ENCODE assay signal across 1 fruit fly cellular context in genomic region chr3R:5015168-5015567, dm6.
TF ChIP-seq lines count a peak whose summit lies in the region.

No protein-coding gene starts in this region.

TF ChIP-seq in whole organism, embryonic, 481 proteins besides CTCF, POLR2A, EP300 and RAD21 (continued from another document and continues in another):
- TF ChIP-seq NfI (GFP tag; optimal IDR thresholded peaks at IDR 0.05; lab: Kevin White, UChicago) (peak; percentile 13), en (GFP tag; optimal IDR thresholded peaks at IDR 0.05; lab: Kevin White, UChicago) (no peak), stwl (tag; optimal IDR thresholded peaks at IDR 0.05; lab: Kevin White, UChicago) (no peak), HHEX (GFP tag; optimal IDR thresholded peaks at IDR 0.05; lab: Kevin White, UChicago) (peak; percentile 83), CG8765 (GFP tag; IDR thresholded peaks at IDR 0.05; lab: Robert Waterston, UW) (no peak), CG15269 (tag; optimal IDR thresholded peaks at IDR 0.05; lab: Kevin White, UChicago) (peak; percentile 48), tx (GFP tag; optimal IDR thresholded peaks at IDR 0.05; lab: Kevin White, UChicago) (no peak), crc (GFP tag; optimal IDR thresholded peaks at IDR 0.05; lab: Kevin White, UChicago) (no peak), bsh (GFP tag; optimal IDR thresholded peaks at IDR 0.05; lab: Kevin White, UChicago) (peak in 1 of 2 experiments; percentile 53), Hsf (GFP tag; optimal IDR thresholded peaks at IDR 0.05; lab: Kevin White, UChicago) (no peak), CG31441 (GFP tag; IDR thresholded peaks at IDR 0.05; lab: Robert Waterston, UW) (peak; percentile 31; the same call in 1 of the 2 replicates), inv (GFP tag; IDR thresholded peaks at IDR 0.05; lab: Robert Waterston, UW; ENCODE audit: partially characterized antibody) (no peak), rib (GFP tag; IDR thresholded peaks at IDR 0.05; lab: Robert Waterston, UW) (peak; percentile 62; the same call in 1 of the 2 replicates), CG14710 (tag; optimal IDR thresholded peaks at IDR 0.05; lab: Kevin White, UChicago) (no peak), CG11696 (GFP tag; IDR thresholded peaks at IDR 0.05; lab: Robert Waterston, UW) (no peak), CG10565 (GFP tag; optimal IDR thresholded peaks at IDR 0.05; lab: Kevin White, UChicago) (no peak), CG14441 (GFP tag; IDR thresholded peaks at IDR 0.05; lab: Robert Waterston, UW) (no peak), zen2 (GFP tag; IDR thresholded peaks at IDR 0.05; lab: Robert Waterston, UW; ENCODE audit: partially characterized antibody) (no peak), her (GFP tag; optimal IDR thresholded peaks at IDR 0.05; lab: Kevin White, UChicago) (no peak), H15 (GFP tag; IDR thresholded peaks at IDR 0.05; lab: Robert Waterston, UW) (no peak), trem (tag; optimal IDR thresholded peaks at IDR 0.05; lab: Kevin White, UChicago) (no peak), CG33557 (GFP tag; optimal IDR thresholded peaks at IDR 0.05; lab: Kevin White, UChicago) (no peak), Sin3A (optimal IDR thresholded peaks at IDR 0.05; lab: Kevin White, UChicago) (no peak), lov (optimal IDR thresholded peaks at IDR 0.05; lab: Kevin White, UChicago) (no peak), lov (GFP tag; IDR thresholded peaks at IDR 0.05; lab: Robert Waterston, UW) (no peak), disco-r (GFP tag; optimal IDR thresholded peaks at IDR 0.05; lab: Kevin White, UChicago) (no peak), CG1647 (GFP tag; optimal IDR thresholded peaks at IDR 0.05; lab: Kevin White, UChicago) (no peak), sug (tag; optimal IDR thresholded peaks at IDR 0.05; lab: Kevin White, UChicago) (peak; percentile 10), lola (GFP tag; optimal IDR thresholded peaks at IDR 0.05; lab: Kevin White, UChicago) (no peak), Six4 (GFP tag; optimal IDR thresholded peaks at IDR 0.05; lab: Kevin White, UChicago) (no peak), da (GFP tag; optimal IDR thresholded peaks at IDR 0.05; lab: Kevin White, UChicago) (no peak), caup (GFP tag; optimal IDR thresholded peaks at IDR 0.05; lab: Kevin White, UChicago; ENCODE audit: severe bottlenecking) (peak; percentile 84), bcd (GFP tag; optimal IDR thresholded peaks at IDR 0.05; lab: Kevin White, UChicago) (peak; percentile 43), ewg (GFP tag; optimal IDR thresholded peaks at IDR 0.05; lab: Kevin White, UChicago) (peak; percentile 14), CG10209 (GFP tag; optimal IDR thresholded peaks at IDR 0.05; lab: Kevin White, UChicago) (peak; percentile 72), CG6765 (GFP tag; optimal IDR thresholded peaks at IDR 0.05; lab: Kevin White, UChicago) (peak; percentile 83), CG2116 (GFP tag; optimal IDR thresholded peaks at IDR 0.05; lab: Kevin White, UChicago) (peak; percentile 16), CHES-1-like (GFP tag; optimal IDR thresholded peaks at IDR 0.05; lab: Kevin White, UChicago) (no peak), CG9817 (tag; optimal IDR thresholded peaks at IDR 0.05; lab: Kevin White, UChicago) (peak; percentile 38), vnd (GFP tag; IDR thresholded peaks at IDR 0.05; lab: Robert Waterston, UW; ENCODE audit: partially characterized antibody) (no peak), CG11093 (GFP tag; IDR thresholded peaks at IDR 0.05; lab: Robert Waterston, UW) (no peak), CrebB (tag; optimal IDR thresholded peaks at IDR 0.05; lab: Kevin White, UChicago) (peak; percentile 58), Ptx1 (GFP tag; IDR thresholded peaks at IDR 0.05; lab: Robert Waterston, UW) (no peak), CG10979 (tag; optimal IDR thresholded peaks at IDR 0.05; lab: Kevin White, UChicago) (no peak), zf30C (GFP tag; optimal IDR thresholded peaks at IDR 0.05; lab: Kevin White, UChicago) (no peak), CG17361 (GFP tag; IDR thresholded peaks at IDR 0.05; lab: Robert Waterston, UW) (peak; percentile 31; the same call in 2 of the 3 replicates), Rfx (GFP tag; IDR thresholded peaks at IDR 0.05; lab: Robert Waterston, UW) (peak; percentile 68; the same call in 1 of the 2 replicates), CG12104 (GFP tag; optimal IDR thresholded peaks at IDR 0.05; lab: Kevin White, UChicago) (peak; percentile 9), mld (GFP tag; IDR thresholded peaks at IDR 0.05; lab: Robert Waterston, UW; ENCODE audit: partially characterized antibody) (no peak), CG1603 (tag; optimal IDR thresholded peaks at IDR 0.05; lab: Kevin White, UChicago) (peak; percentile 39), GATAe (GFP tag; conservative IDR thresholded peaks at IDR 0.05; lab: Robert Waterston, UW) (no peak), Spps (tag; optimal IDR thresholded peaks at IDR 0.05; lab: Kevin White, UChicago) (no peak), salm (tag; optimal IDR thresholded peaks at IDR 0.05; lab: Kevin White, UChicago) (peak; percentile 25), chif (GFP tag; optimal IDR thresholded peaks at IDR 0.05; lab: Kevin White, UChicago) (no peak), tap (tag; optimal IDR thresholded peaks at IDR 0.05; lab: Kevin White, UChicago) (peak; percentile 12), CG31388 (GFP tag; optimal IDR thresholded peaks at IDR 0.05; lab: Kevin White, UChicago) (no peak), stc (GFP tag; IDR thresholded peaks at IDR 0.05; lab: Robert Waterston, UW) (peak; percentile 14; the same call in 1 of the 2 replicates), row (GFP tag; IDR thresholded peaks at IDR 0.05; lab: Robert Waterston, UW) (no peak), CG12659 (GFP tag; optimal IDR thresholded peaks at IDR 0.05; lab: Kevin White, UChicago) (peak; percentile 48), CG9727 (GFP tag; optimal IDR thresholded peaks at IDR 0.05; lab: Kevin White, UChicago) (peak; percentile 20), Ada2b (GFP tag; IDR thresholded peaks at IDR 0.05; lab: Robert Waterston, UW) (no peak), Fer2 (tag; optimal IDR thresholded peaks at IDR 0.05; lab: Kevin White, UChicago) (peak; percentile 35), HLH4C (GFP tag; IDR thresholded peaks at IDR 0.05; lab: Robert Waterston, UW; ENCODE audit: partially characterized antibody) (no peak), CG12391 (tag; optimal IDR thresholded peaks at IDR 0.05; lab: Kevin White, UChicago) (peak; percentile 9), B-H1 (GFP tag; IDR thresholded peaks at IDR 0.05; lab: Robert Waterston, UW) (peak; percentile 24; the same call in 1 of the 3 replicates), CG18619 (GFP tag; optimal IDR thresholded peaks at IDR 0.05; lab: Kevin White, UChicago) (peak; percentile 62), sens (GFP tag; lab: Kevin White, UChicago) (peak; percentile 81), CG14965 (GFP tag; optimal IDR thresholded peaks at IDR 0.05; lab: Kevin White, UChicago; ENCODE audit: borderline replicate concordance) (no peak), dm (GFP tag; optimal IDR thresholded peaks at IDR 0.05; lab: Kevin White, UChicago) (no peak), tup (GFP tag; optimal IDR thresholded peaks at IDR 0.05; lab: Kevin White, UChicago) (peak; percentile 47), esg (GFP tag; conservative IDR thresholded peaks at IDR 0.05; lab: Robert Waterston, UW) (no peak), CG1233 (GFP tag; optimal IDR thresholded peaks at IDR 0.05; lab: Kevin White, UChicago) (peak; percentile 73), slou (GFP tag; optimal IDR thresholded peaks at IDR 0.05; lab: Kevin White, UChicago) (no peak), lilli (GFP tag; optimal IDR thresholded peaks at IDR 0.05; lab: Kevin White, UChicago) (peak; percentile 30), fru (optimal IDR thresholded peaks at IDR 0.05; lab: Kevin White, UChicago) (no peak), CG15073 (GFP tag; optimal IDR thresholded peaks at IDR 0.05; lab: Kevin White, UChicago) (no peak), grn (GFP tag; optimal IDR thresholded peaks at IDR 0.05; lab: Kevin White, UChicago) (peak; percentile 62), Ets65A (GFP tag; lab: Kevin White, UChicago) (peak; percentile 7), odd (GFP tag; optimal IDR thresholded peaks at IDR 0.05; lab: Kevin White, UChicago) (peak; percentile 61), CG4820 (GFP tag; optimal IDR thresholded peaks at IDR 0.05; lab: Kevin White, UChicago) (peak; percentile 17), CG9437 (GFP tag; optimal IDR thresholded peaks at IDR 0.05; lab: Kevin White, UChicago) (no peak), CG17568 (GFP tag; optimal IDR thresholded peaks at IDR 0.05; lab: Kevin White, UChicago) (peak; percentile 80), CG4617 (GFP tag; optimal IDR thresholded peaks at IDR 0.05; lab: Kevin White, UChicago; ENCODE audit: borderline replicate concordance) (no peak), Vsx1 (GFP tag; optimal IDR thresholded peaks at IDR 0.05; lab: Kevin White, UChicago) (peak; percentile 83), dati (GFP tag; IDR thresholded peaks at IDR 0.05; lab: Robert Waterston, UW) (no peak), tna (GFP tag; IDR thresholded peaks at IDR 0.05; lab: Robert Waterston, UW; ENCODE audit: partially characterized antibody) (no peak), Adf1 (GFP tag; IDR thresholded peaks at IDR 0.05; lab: Robert Waterston, UW) (peak; percentile 33; the same call in 1 of the 2 replicates), Hr51 (GFP tag; optimal IDR thresholded peaks at IDR 0.05; lab: Kevin White, UChicago) (no peak), jing (GFP tag; optimal IDR thresholded peaks at IDR 0.05; lab: Kevin White, UChicago) (no peak), tin (GFP tag; optimal IDR thresholded peaks at IDR 0.05; lab: Kevin White, UChicago) (no peak), unpg (GFP tag; optimal IDR thresholded peaks at IDR 0.05; lab: Kevin White, UChicago) (peak; percentile 69), ATbp (GFP tag; optimal IDR thresholded peaks at IDR 0.05; lab: Kevin White, UChicago) (peak; percentile 91), fd3F (GFP tag; optimal IDR thresholded peaks at IDR 0.05; lab: Kevin White, UChicago) (peak; percentile 38), CG4360 (GFP tag; IDR thresholded peaks at IDR 0.05; lab: Robert Waterston, UW) (no peak), lab (GFP tag; optimal IDR thresholded peaks at IDR 0.05; lab: Kevin White, UChicago) (peak; percentile 94), sima (GFP tag; optimal IDR thresholded peaks at IDR 0.05; lab: Kevin White, UChicago) (no peak), zfh1 (GFP tag; IDR thresholded peaks at IDR 0.05; lab: Robert Waterston, UW) (0 out of 3 replicates have a peak, but pooled peaks have one; percentile 5), CG11695 (GFP tag; IDR thresholded peaks at IDR 0.05; lab: Robert Waterston, UW) (peak; percentile 75; the same call in 2 of the 3 replicates), Tbp (GFP tag; optimal IDR thresholded peaks at IDR 0.05; lab: Kevin White, UChicago) (no peak), psq (GFP tag; optimal IDR thresholded peaks at IDR 0.05; lab: Kevin White, UChicago) (peak; percentile 6), Kr (GFP tag; optimal IDR thresholded peaks at IDR 0.05; lab: Kevin White, UChicago) (no peak), Blimp-1 (GFP tag; optimal IDR thresholded peaks at IDR 0.05; lab: Kevin White, UChicago) (peak; percentile 61), chn (GFP tag; optimal IDR thresholded peaks at IDR 0.05; lab: Kevin White, UChicago) (no peak), CG13287 (GFP tag; IDR thresholded peaks at IDR 0.05; lab: Robert Waterston, UW; ENCODE audit: partially characterized antibody) (no peak), nerfin-2 (GFP tag; IDR thresholded peaks at IDR 0.05; lab: Robert Waterston, UW; ENCODE audit: partially characterized antibody) (no peak), hth (optimal IDR thresholded peaks at IDR 0.05; lab: Kevin White, UChicago) (no peak), CG5245 (GFP tag; optimal IDR thresholded peaks at IDR 0.05; lab: Kevin White, UChicago) (no peak), CG10543 (GFP tag; optimal IDR thresholded peaks at IDR 0.05; lab: Kevin White, UChicago) (peak; percentile 74), CG7372 (GFP tag; IDR thresholded peaks at IDR 0.05; lab: Robert Waterston, UW) (peak; percentile 17; the same call in 1 of the 2 replicates), CG2202 (tag; optimal IDR thresholded peaks at IDR 0.05; lab: Kevin White, UChicago) (no peak), az2 (GFP tag; optimal IDR thresholded peaks at IDR 0.05; lab: Kevin White, UChicago) (no peak), CG32772 (GFP tag; IDR thresholded peaks at IDR 0.05; lab: Robert Waterston, UW) (no peak), gcm2 (GFP tag; optimal IDR thresholded peaks at IDR 0.05; lab: Kevin White, UChicago) (peak; percentile 59), CG18476 (GFP tag; optimal IDR thresholded peaks at IDR 0.05; lab: Kevin White, UChicago) (peak; percentile 40), gsb-n (tag; optimal IDR thresholded peaks at IDR 0.05; lab: Kevin White, UChicago) (peak; percentile 51), p53 (GFP tag; optimal IDR thresholded peaks at IDR 0.05; lab: Kevin White, UChicago) (no peak), CG6813 (GFP tag; optimal IDR thresholded peaks at IDR 0.05; lab: Kevin White, UChicago) (peak; percentile 88), Dll (GFP tag; IDR thresholded peaks at IDR 0.05; lab: Robert Waterston, UW; ENCODE audit: partially characterized antibody) (no peak), CG6791 (GFP tag; IDR thresholded peaks at IDR 0.05; lab: Robert Waterston, UW; ENCODE audit: partially characterized antibody) (no peak), CG18599 (GFP tag; optimal IDR thresholded peaks at IDR 0.05; lab: Kevin White, UChicago) (peak; percentile 92), Atf3 (GFP tag; optimal IDR thresholded peaks at IDR 0.05; lab: Kevin White, UChicago) (no peak), CG8388 (GFP tag; optimal IDR thresholded peaks at IDR 0.05; lab: Kevin White, UChicago) (peak; percentile 17), CG3407 (GFP tag; optimal IDR thresholded peaks at IDR 0.05; lab: Kevin White, UChicago) (peak; percentile 80), ftz-f1 (GFP tag; optimal IDR thresholded peaks at IDR 0.05; lab: Kevin White, UChicago) (no peak), Ssrp (tag; optimal IDR thresholded peaks at IDR 0.05; lab: Kevin White, UChicago) (no peak), ap (GFP tag; IDR thresholded peaks at IDR 0.05; lab: Robert Waterston, UW) (no peak), Asciz (GFP tag; optimal IDR thresholded peaks at IDR 0.05; lab: Kevin White, UChicago) (peak; percentile 83), Xrp1 (GFP tag; IDR thresholded peaks at IDR 0.05; lab: Robert Waterston, UW) (peak; percentile 56), ken (GFP tag; IDR thresholded peaks at IDR 0.05; lab: Robert Waterston, UW) (no peak), CG9215 (GFP tag; IDR thresholded peaks at IDR 0.05; lab: Robert Waterston, UW) (no peak), bigmax (GFP tag; optimal IDR thresholded peaks at IDR 0.05; lab: Kevin White, UChicago) (peak; percentile 47), sim (GFP tag; IDR thresholded peaks at IDR 0.05; lab: Robert Waterston, UW) (0 out of 2 replicates have a peak, but pooled peaks have one; percentile 25), B-H2 (GFP tag; optimal IDR thresholded peaks at IDR 0.05; lab: Kevin White, UChicago) (peak; percentile 30)
